Worm (Caenorhabditis elegans) whole organism, young adult: Measurements from ENCODE around the gene srw-69.

Source experiments
- B0019.2 ChIP-seq: fragments of 200-800 bp; sonication (Bioruptor generic); conservative IDR thresholded peaks from 2 replicates; pipeline ENCODE4 v1.3.6; 2022; ENCODE audit warnings: missing genetic modification reagents, missing genetic modification characterization, missing compliant biosample characterization
- T07F8.4 ChIP-seq: sonication (generic microtip); optimal IDR thresholded peaks from 2 replicates; lab custom pipeline; 2016; ENCODE audit warnings: mild to moderate bottlenecking, missing genetic modification characterization, moderate library complexity, missing compliant biosample characterization
- cebp-1 ChIP-seq, 2 experiments: fragments of 200-800 bp in 1 of 2; sonication (Bioruptor generic) in 1 of 2; sonication (generic microtip) in 1 of 2; IDR thresholded peaks in 1 of 2; optimal IDR thresholded peaks in 1 of 2; 2 replicates each; pipeline versions ENCODE4 v1.3.6 to Lab custom; 2017 to 2022; ENCODE audit warnings: missing compliant biosample characterization in 2 of 2, missing genetic modification characterization in 2 of 2, mild to moderate bottlenecking in 1 of 2, missing genetic modification reagents in 1 of 2, moderate library complexity in 1 of 2
- ets-4 ChIP-seq: fragments of 200-800 bp; sonication (Bioruptor generic); optimal IDR thresholded peaks from 2 replicates; lab custom pipeline; 2018; ENCODE audit warnings: mild to moderate bottlenecking, missing genetic modification characterization, missing compliant biosample characterization
- madf-10 ChIP-seq: sonication (generic microtip); optimal IDR thresholded peaks from 2 replicates; lab custom pipeline; 2016; ENCODE audit warnings: mild to moderate bottlenecking, missing genetic modification characterization, missing compliant biosample characterization
- nhr-90 ChIP-seq: sonication (generic microtip); optimal IDR thresholded peaks from 2 replicates; lab custom pipeline; 2016; ENCODE audit warnings: missing genotype, mild to moderate bottlenecking, missing genetic modification characterization, missing compliant biosample characterization
- snpc-1.3 ChIP-seq: sonication (generic microtip); optimal IDR thresholded peaks from 2 replicates; lab custom pipeline; 2017; ENCODE audit warnings: missing genetic modification characterization, mild to moderate bottlenecking, missing compliant biosample characterization, antibody characterized with exemption, moderate library complexity, missing genotype, missing genetic modification reagents; ENCODE audit not compliant: insufficient read depth
- snpc-3.4 ChIP-seq: sonication (generic microtip); optimal IDR thresholded peaks from 2 replicates; lab custom pipeline; 2017; ENCODE audit warnings: missing genetic modification characterization, mild to moderate bottlenecking, missing compliant biosample characterization, antibody characterized with exemption, moderate library complexity, missing genotype, missing genetic modification reagents
- snpc-4 ChIP-seq, 5 experiments: fragments of 150-350 bp in 1 of 5; sonication (generic microtip) in 4 of 5; optimal IDR thresholded peaks; 2 replicates each; lab custom pipeline; 2014 to 2018; ENCODE audit warnings: missing genetic modification characterization in 5 of 5, missing biosample characterization in 3 of 5, antibody characterized with exemption in 2 of 5, mild to moderate bottlenecking in 2 of 5, missing compliant biosample characterization in 2 of 5, missing genotype in 2 of 5, moderate library complexity in 2 of 5, missing genetic modification reagents in 1 of 5
- unc-130 ChIP-seq: sonication (generic microtip); optimal IDR thresholded peaks from 2 replicates; lab custom pipeline; 2016; ENCODE audit warnings: missing genetic modification reagents, missing genetic modification characterization, missing compliant biosample characterization
- ztf-6 ChIP-seq: fragments of 200-800 bp; sonication (Bioruptor generic); IDR thresholded peaks from 2 replicates; pipeline ENCODE4 v1.3.6; 2022; ENCODE audit warnings: missing genetic modification reagents, missing genetic modification characterization, missing compliant biosample characterization

DNA sequence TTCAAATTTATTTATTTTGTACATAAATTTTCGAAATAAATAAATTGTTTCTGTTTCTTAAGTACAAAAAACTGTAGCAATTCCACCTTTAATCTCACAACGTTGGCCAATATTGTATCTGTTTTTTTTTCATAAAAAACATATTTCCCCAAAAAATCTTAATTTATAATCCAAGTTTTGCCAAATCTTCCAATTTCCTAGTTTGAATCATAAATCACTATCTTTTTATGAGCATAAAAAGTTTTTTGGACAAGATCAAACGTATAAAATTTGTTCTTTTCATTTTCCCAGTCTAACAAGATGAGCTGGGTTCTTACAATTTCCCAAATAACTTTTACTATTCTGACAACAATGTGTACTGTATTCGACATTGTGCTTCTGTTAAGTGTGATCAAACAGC lies 8.6 kb downstream of the srw-69 start, which contains the start of gene srxa-4:
- no peak for TF ChIP-seq snpc-1.3 (tag; lab: Kevin White, UChicago)
- TF ChIP-seq ets-4, result no peak
- TF ChIP-seq madf-10 (tag; lab: Kevin White, UChicago), result no peak
- TF ChIP-seq cebp-1 (GFP tag; IDR thresholded peaks at IDR 0.05; lab: Robert Waterston, UW), result no peak
- TF ChIP-seq cebp-1 (tag; optimal IDR thresholded peaks at IDR 0.05; lab: Kevin White, UChicago), result no peak
- TF ChIP-seq snpc-3.4, result no peak
- no peak for TF ChIP-seq snpc-4 (GFP tag; optimal IDR thresholded peaks at IDR 0.05; lab: Kevin White, UChicago)
- TF ChIP-seq snpc-4 (tag; optimal IDR thresholded peaks at IDR 0.05; lab: Kevin White, UChicago), result no peak
- no peak for TF ChIP-seq ztf-6 (GFP tag; lab: Robert Waterston, UW)
- no peak for TF ChIP-seq unc-130 (GFP tag; lab: Kevin White, UChicago)
- TF ChIP-seq T07F8.4 (tag; lab: Kevin White, UChicago), result no peak
- TF ChIP-seq nhr-90 (tag; lab: Kevin White, UChicago), result no peak
- TF ChIP-seq B0019.2 (GFP tag; lab: Robert Waterston, UW), result no peak
